Fruit fly (Drosophila melanogaster): Measurements from ENCODE around the gene Smyd3.

Gene Smyd3

DNA sequence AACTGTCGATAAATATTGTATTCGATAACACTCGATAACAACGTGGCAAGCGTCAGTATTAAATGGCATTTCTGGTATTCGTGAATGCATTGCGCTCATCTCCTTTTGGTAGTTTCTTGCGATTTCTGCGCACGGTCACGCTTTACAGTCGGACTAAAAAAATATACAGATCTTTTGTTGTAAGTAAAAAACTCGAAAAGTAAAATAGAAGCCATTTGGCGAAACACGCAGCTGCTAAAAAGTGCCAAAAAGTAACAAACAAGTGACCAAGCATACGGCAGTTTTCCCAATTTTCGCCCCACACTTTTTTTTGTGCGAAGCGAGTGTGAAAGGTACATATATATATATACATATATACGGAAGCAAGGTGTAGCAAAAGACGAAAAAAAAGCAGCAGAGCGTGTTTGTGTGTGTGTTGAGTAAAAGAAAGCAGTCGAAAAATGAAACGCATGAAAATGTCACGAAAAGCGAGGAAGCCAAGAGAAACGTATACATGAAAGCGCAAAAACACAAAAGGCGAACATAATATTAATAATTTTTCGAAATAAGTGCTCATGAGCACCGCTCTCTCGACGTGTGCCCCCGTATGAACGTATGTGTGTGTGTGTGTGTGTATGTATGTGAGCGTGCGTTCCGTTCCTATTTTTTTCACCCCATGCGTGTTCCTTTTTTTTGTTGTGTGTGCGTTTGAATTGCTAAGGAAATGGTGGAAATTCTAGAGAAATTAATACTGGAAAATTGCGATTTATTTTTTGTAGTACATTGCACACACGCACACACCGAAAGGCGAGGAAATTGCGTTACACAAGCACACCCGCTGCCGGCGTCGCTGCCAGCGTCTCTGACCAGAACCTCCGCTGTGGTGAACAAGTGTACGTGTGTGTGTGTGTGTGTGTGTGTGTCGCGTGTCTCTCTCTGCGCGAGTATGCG lies 25.4 kb upstream of the Smyd3 start, which contains the start of gene sgg (continued):
- peak; percentile 6 for TF ChIP-seq CG17829 (tag; optimal IDR thresholded peaks at IDR 0.05)
- TF ChIP-seq Eip74EF (GFP tag; optimal IDR thresholded peaks at IDR 0.05): peak in 1 of 2 experiments; percentile 90
- TF ChIP-seq MTF-1 (GFP tag; optimal IDR thresholded peaks at IDR 0.05; ENCODE audit: borderline replicate concordance): no peak
- peak; percentile 25 for TF ChIP-seq CG8924 (tag; optimal IDR thresholded peaks at IDR 0.05)
- no peak for TF ChIP-seq CG2202 (tag; optimal IDR thresholded peaks at IDR 0.05)
- TF ChIP-seq CG2712 (tag; optimal IDR thresholded peaks at IDR 0.05): peak; percentile 2
- peak; percentile 37 for TF ChIP-seq CG10267 (tag; optimal IDR thresholded peaks at IDR 0.05)
- peak; percentile 51 for TF ChIP-seq CG30020 (tag; optimal IDR thresholded peaks at IDR 0.05)
- TF ChIP-seq CG4617 (GFP tag; optimal IDR thresholded peaks at IDR 0.05; ENCODE audit: borderline replicate concordance): peak; percentile 53
- no peak for TF ChIP-seq CG8281 (tag; optimal IDR thresholded peaks at IDR 0.05)
- peak in 1 of 2 experiments; percentile 95 for TF ChIP-seq Pdp1 (GFP tag; optimal IDR thresholded peaks at IDR 0.05)
- TF ChIP-seq Tbp (GFP tag; optimal IDR thresholded peaks at IDR 0.05): no peak
- peak; percentile 26; the same call in 1 of the 2 replicates for TF ChIP-seq Scr (GFP tag; IDR thresholded peaks at IDR 0.05; ENCODE audit: partially characterized antibody)
- peak; percentile 22; the same call in 1 of the 2 replicates for TF ChIP-seq bbx (GFP tag; IDR thresholded peaks at IDR 0.05; ENCODE audit: partially characterized antibody)
- no peak for TF ChIP-seq CG9876 (GFP tag; optimal IDR thresholded peaks at IDR 0.05)
- peak; percentile 9; the same call in 1 of the 3 replicates for TF ChIP-seq row (GFP tag; IDR thresholded peaks at IDR 0.05)

DNA sequence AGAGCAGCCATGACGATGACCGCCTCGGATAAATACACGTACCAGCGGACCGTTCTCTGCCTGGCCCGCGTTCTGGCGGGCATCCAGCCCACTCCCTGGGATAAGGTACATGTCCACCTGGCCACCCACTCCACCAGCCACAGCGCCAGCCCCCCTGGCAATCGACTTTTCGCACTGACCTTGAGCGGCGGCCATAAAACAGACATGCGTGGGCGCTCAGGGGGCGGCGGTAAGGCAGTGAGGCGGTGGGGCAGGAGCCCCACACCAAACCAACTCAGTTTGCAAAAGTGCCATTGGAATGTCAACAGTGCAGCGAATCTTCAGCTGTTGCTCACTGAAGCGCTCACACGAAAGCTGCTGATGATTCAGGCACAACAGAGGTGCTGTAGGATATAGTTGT lies 16.3 kb upstream of the Smyd3 start:
- TF ChIP-seq CG10654 (GFP tag; optimal IDR thresholded peaks at IDR 0.05): no peak
- no peak for TF ChIP-seq CG7556 (GFP tag; optimal IDR thresholded peaks at IDR 0.05)
- peak; percentile 54 for TF ChIP-seq sr (GFP tag; IDR thresholded peaks at IDR 0.05)
- TF ChIP-seq ftz-f1 (GFP tag; optimal IDR thresholded peaks at IDR 0.05): peak; percentile 82
- no peak for TF ChIP-seq Asciz (GFP tag; optimal IDR thresholded peaks at IDR 0.05)
- TF ChIP-seq hb (GFP tag; IDR thresholded peaks at IDR 0.05; ENCODE audit: partially characterized antibody): 0 out of 3 replicates have a peak, but pooled peaks have one; percentile 18
- TF ChIP-seq crol (GFP tag; IDR thresholded peaks at IDR 0.05): peak; percentile 52

- TF ChIP-seq Oli (tag; optimal IDR thresholded peaks at IDR 0.05): no peak
- no peak for TF ChIP-seq dm (GFP tag; optimal IDR thresholded peaks at IDR 0.05)
- no peak for TF ChIP-seq pros (GFP tag; optimal IDR thresholded peaks at IDR 0.05)
- TF ChIP-seq CG6175 (GFP tag; IDR thresholded peaks at IDR 0.05): no peak
- TF ChIP-seq CG10654 (GFP tag; optimal IDR thresholded peaks at IDR 0.05): no peak
- TF ChIP-seq CG33557 (GFP tag; optimal IDR thresholded peaks at IDR 0.05): no peak
- TF ChIP-seq MESR4 (GFP tag; optimal IDR thresholded peaks at IDR 0.05): peak; percentile 85
- no peak for TF ChIP-seq CG16815 (GFP tag; optimal IDR thresholded peaks at IDR 0.05)
- TF ChIP-seq D19B (GFP tag; optimal IDR thresholded peaks at IDR 0.05): no peak
- no peak for TF ChIP-seq Tbp (GFP tag; optimal IDR thresholded peaks at IDR 0.05)
- TF ChIP-seq ewg (GFP tag; optimal IDR thresholded peaks at IDR 0.05): no peak
- peak; percentile 14 for TF ChIP-seq Ets97D (GFP tag; optimal IDR thresholded peaks at IDR 0.05)
- TF ChIP-seq CG7963 (GFP tag; IDR thresholded peaks at IDR 0.05; ENCODE audit: partially characterized antibody): no peak
- TF ChIP-seq emc (GFP tag; optimal IDR thresholded peaks at IDR 0.05): no peak
- TF ChIP-seq Aef1 (GFP tag; IDR thresholded peaks at IDR 0.05): no peak
- no peak for TF ChIP-seq run (tag; optimal IDR thresholded peaks at IDR 0.05)
- TF ChIP-seq nau (GFP tag; optimal IDR thresholded peaks at IDR 0.05): no peak
- TF ChIP-seq fd96Cb (tag; optimal IDR thresholded peaks at IDR 0.05): no peak
- no peak for TF ChIP-seq CG1529 (GFP tag; optimal IDR thresholded peaks at IDR 0.05)
- no peak for TF ChIP-seq CG7987 (GFP tag; optimal IDR thresholded peaks at IDR 0.05)
- no peak for TF ChIP-seq CG12391 (tag; optimal IDR thresholded peaks at IDR 0.05)
- peak; percentile 98 for TF ChIP-seq Myb (GFP tag; optimal IDR thresholded peaks at IDR 0.05)
- no peak for TF ChIP-seq CG10209 (GFP tag; optimal IDR thresholded peaks at IDR 0.05)
- TF ChIP-seq CG9727 (GFP tag; optimal IDR thresholded peaks at IDR 0.05): no peak
These were observed 15.9 kb upstream of the Smyd3 start, which contains the start of the genes brv3 and Pi4KIIIalpha for dm6 chrX:2624525-2625006. brv3 (minus strand) TSS chrX:2624575. Pi4KIIIalpha (plus strand) TSS chrX:2624804.
